Worm (Caenorhabditis elegans): Measurements from ENCODE around the gene Y53C12A.3.
A peak's percentile ranks its signal among the peaks of the same experiment; 100 is the strongest.

The Y53C12A.3 gene

DNA sequence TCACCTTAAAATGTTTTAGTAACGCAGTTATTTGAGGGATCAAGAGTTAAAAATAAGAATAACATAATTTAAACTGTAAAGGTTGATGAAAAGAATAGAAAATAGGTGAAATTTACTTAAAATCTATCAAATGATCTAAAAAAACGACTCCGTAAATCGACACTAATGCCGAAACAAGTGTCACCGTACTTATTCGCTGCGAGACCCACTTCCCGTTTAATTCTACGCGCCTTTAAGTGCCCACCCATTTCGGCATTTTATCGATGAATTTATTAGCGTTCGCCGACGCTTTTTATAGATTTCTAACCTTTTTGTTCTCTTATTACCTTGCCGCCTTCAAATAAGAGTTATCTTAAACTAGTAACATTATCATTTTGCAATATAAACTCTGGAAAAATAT is 40.0 kb upstream of the Y53C12A.3 start, which contains the start of the genes Y53C12B.1 and nos-3 (continued):
- peak; percentile 92 for TF ChIP-seq mes-2 (tag; optimal IDR thresholded peaks at IDR 0.05; ENCODE audit: poor library complexity, severe bottlenecking)
- TF ChIP-seq ces-1 (GFP tag; optimal IDR thresholded peaks at IDR 0.05) = no peak
- peak; percentile 73 for TF ChIP-seq dve-1 (tag; optimal IDR thresholded peaks at IDR 0.05; ENCODE audit: insufficient read depth)
- no peak for TF ChIP-seq nhr-42 (GFP tag; IDR thresholded peaks at IDR 0.05)
- peak; percentile 45 for TF ChIP-seq rbr-2 (tag; optimal IDR thresholded peaks at IDR 0.05)
- TF ChIP-seq spr-3 (GFP tag; optimal IDR thresholded peaks at IDR 0.05) = no peak
- no peak for TF ChIP-seq madf-5 (GFP tag; IDR thresholded peaks at IDR 0.05)
- no peak for TF ChIP-seq egl-43 (GFP tag; IDR thresholded peaks at IDR 0.05)
- TF ChIP-seq nhr-28 (tag; optimal IDR thresholded peaks at IDR 0.05) = peak; percentile 55
- TF ChIP-seq F10B5.3 (tag; optimal IDR thresholded peaks at IDR 0.05) = no peak
- peak; percentile 97 for TF ChIP-seq D1046.2 (GFP tag; IDR thresholded peaks at IDR 0.05)
- no peak for TF ChIP-seq nhr-48 (tag; optimal IDR thresholded peaks at IDR 0.05)
- no peak for TF ChIP-seq zfp-3 (GFP tag; conservative IDR thresholded peaks at IDR 0.05)
- TF ChIP-seq gei-8 (GFP tag; optimal IDR thresholded peaks at IDR 0.05) = no peak
- no peak for TF ChIP-seq nhr-41 (GFP tag; IDR thresholded peaks at IDR 0.05)
- TF ChIP-seq F49E8.2 (tag; optimal IDR thresholded peaks at IDR 0.05; ENCODE audit: borderline replicate concordance) = no peak
- TF ChIP-seq ceh-62 (tag; optimal IDR thresholded peaks at IDR 0.05) = no peak
- TF ChIP-seq ceh-32 (tag; optimal IDR thresholded peaks at IDR 0.05; ENCODE audit: poor library complexity) = no peak
- no peak for TF ChIP-seq daf-19 (GFP tag; conservative IDR thresholded peaks at IDR 0.05)
- TF ChIP-seq mxl-2 (GFP tag; conservative IDR thresholded peaks at IDR 0.05) = no peak
- 0 out of 2 replicates have a peak, but pooled peaks have one; percentile 34 for TF ChIP-seq tra-1 (GFP tag; IDR thresholded peaks at IDR 0.05)
- no peak for TF ChIP-seq mxl-3 (GFP tag; optimal IDR thresholded peaks at IDR 0.05)
- TF ChIP-seq lim-7 (GFP tag; IDR thresholded peaks at IDR 0.05) = no peak
- no peak for TF ChIP-seq ceh-82 (tag; optimal IDR thresholded peaks at IDR 0.05)
- TF ChIP-seq hlh-30 (tag; optimal IDR thresholded peaks at IDR 0.05; ENCODE audit: insufficient read depth) = peak; percentile 76
- TF ChIP-seq daf-8 (GFP tag; IDR thresholded peaks at IDR 0.05) = no peak
- TF ChIP-seq cey-2 (tag; optimal IDR thresholded peaks at IDR 0.05; ENCODE audit: borderline replicate concordance, insufficient read depth) = no peak
- no peak for TF ChIP-seq daf-16 (GFP tag; optimal IDR thresholded peaks at IDR 0.05)
- TF ChIP-seq daf-16 (tag; optimal IDR thresholded peaks at IDR 0.05) = peak; percentile 51
- no peak for TF ChIP-seq nhr-237 (tag; optimal IDR thresholded peaks at IDR 0.05)
- TF ChIP-seq unc-62 (GFP tag; optimal IDR thresholded peaks at IDR 0.05 in 1 of 2) = peak in 1 of 2 experiments; percentile 88
- TF ChIP-seq unc-62 (tag; optimal IDR thresholded peaks at IDR 0.05) = no peak
- TF ChIP-seq dmd-8 (GFP tag; IDR thresholded peaks at IDR 0.05) = no peak
- TF ChIP-seq nhr-10 (tag; optimal IDR thresholded peaks at IDR 0.05) = no peak
- TF ChIP-seq snpc-1.2 (GFP tag; IDR thresholded peaks at IDR 0.05) = no peak
- TF ChIP-seq T26A8.4 (GFP tag; IDR thresholded peaks at IDR 0.05) = peak; percentile 12; the same call in 1 of the 2 replicates
- no peak for TF ChIP-seq F37D6.2 (tag; optimal IDR thresholded peaks at IDR 0.05)
- no peak for TF ChIP-seq pha-4 (GFP tag; IDR thresholded peaks at IDR 0.05)
- TF ChIP-seq pha-4 (tag; optimal IDR thresholded peaks at IDR 0.05) = peak; percentile 79
- TF ChIP-seq nhr-77 (tag; optimal IDR thresholded peaks at IDR 0.05) = peak; percentile 59
- 0 out of 2 replicates have a peak, but pooled peaks have one; percentile 13 for TF ChIP-seq ceh-20 (GFP tag; IDR thresholded peaks at IDR 0.05)
- TF ChIP-seq unc-39 (tag; optimal IDR thresholded peaks at IDR 0.05) = no peak
- TF ChIP-seq spr-1 (tag; optimal IDR thresholded peaks at IDR 0.05) = no peak
- TF ChIP-seq nhr-111 (GFP tag; optimal IDR thresholded peaks at IDR 0.05) = no peak
- peak; percentile 56 for TF ChIP-seq hmg-1.1 (GFP tag; IDR thresholded peaks at IDR 0.05)
- TF ChIP-seq skn-1 (tag; optimal IDR thresholded peaks at IDR 0.05) = no peak
- no peak for TF ChIP-seq vab-7 (GFP tag; IDR thresholded peaks at IDR 0.05)
- no peak for TF ChIP-seq mdl-1 (tag; optimal IDR thresholded peaks at IDR 0.05)
- no peak for TF ChIP-seq lin-15B (tag; optimal IDR thresholded peaks at IDR 0.05)
- TF ChIP-seq tag-97 (GFP tag; IDR thresholded peaks at IDR 0.05) = no peak
- no peak for TF ChIP-seq jun-1 (tag; optimal IDR thresholded peaks at IDR 0.05)
- peak; percentile 95 to 99 for TF ChIP-seq lsy-2 (tag; optimal IDR thresholded peaks at IDR 0.05)
